Fruit fly (Drosophila melanogaster) whole organism, embryonic: ENCODE measurements around the gene Scm.

Experiments
- ATbp ChIP-seq: fragments of 200-800 bp; sonication (Bioruptor generic); optimal IDR thresholded peaks from 2 replicates; lab custom pipeline; 2017; ENCODE audit warnings: missing biosample characterization, mild to moderate bottlenecking, missing genetic modification characterization, missing genetic modification reagents
- Ada2b ChIP-seq: fragments of 200-800 bp; sonication (Bioruptor generic); IDR thresholded peaks from 2 replicates; pipeline ENCODE4 v1.3.6; 2022; ENCODE audit warnings: missing biosample characterization, missing genetic modification characterization
- Awh ChIP-seq: fragments of 200-800 bp; sonication (Bioruptor generic); IDR thresholded peaks from 2 replicates; pipeline ENCODE4, ENCODE4 v1.3.6; 2022; ENCODE audit warnings: missing biosample characterization, missing genetic modification characterization
- CG10147 ChIP-seq: fragments of 200-800 bp; sonication (Bioruptor generic); optimal IDR thresholded peaks from 2 replicates; lab custom pipeline; 2019; ENCODE audit warnings: missing biosample characterization, mild to moderate bottlenecking, missing genetic modification characterization, moderate library complexity
- CG11398 ChIP-seq: fragments of 200-800 bp; sonication (Bioruptor generic); optimal IDR thresholded peaks from 2 replicates; lab custom pipeline; 2016; ENCODE audit warnings: missing biosample characterization, missing genetic modification characterization
- CG12155 ChIP-seq: fragments of 200-800 bp; sonication (Bioruptor generic); optimal IDR thresholded peaks from 3 replicates; lab custom pipeline; 2016; ENCODE audit warnings: missing biosample characterization, missing genetic modification characterization
- CG12659 ChIP-seq: fragments of 200-800 bp; sonication (Bioruptor generic); optimal IDR thresholded peaks from 3 replicates; lab custom pipeline; 2017; ENCODE audit warnings: mild to moderate bottlenecking, missing biosample characterization, missing genetic modification reagents, missing genetic modification characterization
- CG14050 ChIP-seq: fragments of 200-800 bp; sonication (Bioruptor generic); IDR thresholded peaks from 3 replicates; pipeline ENCODE4 v1.3.6; 2022; ENCODE audit warnings: missing biosample characterization, missing genetic modification characterization
- CG14965 ChIP-seq: fragments of 200-800 bp; sonication (Bioruptor generic); optimal IDR thresholded peaks from 2 replicates; lab custom pipeline; 2016; ENCODE audit warnings: missing biosample characterization, missing genetic modification characterization, borderline replicate concordance
- CG15601 ChIP-seq: fragments of 200-800 bp; sonication (Bioruptor generic); optimal IDR thresholded peaks from 3 replicates; lab custom pipeline; 2019; ENCODE audit warnings: missing biosample characterization, mild to moderate bottlenecking, missing genetic modification characterization, moderate library complexity
- CG16779 ChIP-seq: fragments of 200-800 bp; sonication (Bioruptor generic); IDR thresholded peaks from 2 replicates; pipeline ENCODE4 v1.3.6; 2022; ENCODE audit warnings: missing biosample characterization, missing genetic modification characterization
- CG2202 ChIP-seq: fragments of 200-800 bp; sonication (Bioruptor generic); optimal IDR thresholded peaks from 2 replicates; lab custom pipeline; 2018; ENCODE audit warnings: missing biosample characterization, mild to moderate bottlenecking, missing genetic modification characterization
- CG42726 ChIP-seq: fragments of 200-800 bp; sonication (Bioruptor generic); IDR thresholded peaks from 2 replicates; pipeline ENCODE4 v1.3.6; 2022; ENCODE audit warnings: missing biosample characterization, missing genetic modification characterization; ENCODE audit not compliant: partially characterized antibody
- CG4707 ChIP-seq: fragments of 200-800 bp; sonication (Bioruptor generic); optimal IDR thresholded peaks from 2 replicates; lab custom pipeline; 2018; ENCODE audit warnings: missing biosample characterization, mild to moderate bottlenecking, missing genetic modification characterization, moderate library complexity
- CG4730 ChIP-seq: fragments of 200-800 bp; sonication (Bioruptor generic); IDR thresholded peaks from 2 replicates; pipeline ENCODE4 v1.3.6; 2022; ENCODE audit warnings: missing biosample characterization, missing genetic modification characterization
- CG4854 ChIP-seq: fragments of 200-800 bp; sonication (Bioruptor generic); optimal IDR thresholded peaks from 2 replicates; lab custom pipeline; 2016; ENCODE audit warnings: missing biosample characterization, missing genetic modification characterization, inconsistent platforms
- CG6765 ChIP-seq: fragments of 200-800 bp; sonication (Bioruptor generic); optimal IDR thresholded peaks from 3 replicates; lab custom pipeline; 2017; ENCODE audit warnings: missing biosample characterization, mild to moderate bottlenecking, missing genetic modification characterization
- CG7745 ChIP-seq: fragments of 200-800 bp; sonication (Bioruptor generic); optimal IDR thresholded peaks from 2 replicates; lab custom pipeline; 2018; ENCODE audit warnings: missing biosample characterization, mild to moderate bottlenecking, missing genetic modification characterization, moderate library complexity
- E2f2 ChIP-seq: fragments of 200-800 bp; sonication (Bioruptor generic); IDR thresholded peaks from 2 replicates; pipeline ENCODE4 v1.3.6; 2022; ENCODE audit warnings: missing biosample characterization, missing genetic modification characterization
- HmgD ChIP-seq: fragments of 200-800 bp; sonication (Bioruptor generic); optimal IDR thresholded peaks from 3 replicates; lab custom pipeline; 2016; ENCODE audit warnings: missing biosample characterization, missing genetic modification characterization
- Hr39 ChIP-seq: fragments of >200 bp; optimal IDR thresholded peaks from 2 replicates; lab custom pipeline; 2017
- Lhr ChIP-seq: fragments of 200-800 bp; sonication (Bioruptor generic); optimal IDR thresholded peaks from 3 replicates; lab custom pipeline; 2017; ENCODE audit warnings: mild to moderate bottlenecking, missing biosample characterization, missing genetic modification reagents, missing genetic modification characterization
- Max ChIP-seq: fragments of 200-800 bp; sonication (Bioruptor generic); optimal IDR thresholded peaks from 2 replicates; lab custom pipeline; 2016; ENCODE audit warnings: missing biosample characterization, mild to moderate bottlenecking, missing genetic modification characterization
- NC2α ChIP-seq: fragments of 200-800 bp; sonication (Bioruptor generic); optimal IDR thresholded peaks from 2 replicates; lab custom pipeline; 2016; ENCODE audit warnings: missing biosample characterization, missing genetic modification characterization
- Nf-YA ChIP-seq: fragments of 200-800 bp; sonication (Bioruptor generic); IDR thresholded peaks from 2 replicates; pipeline ENCODE4 v1.3.6; 2022; ENCODE audit warnings: missing biosample characterization, missing genetic modification characterization
- Optix ChIP-seq: fragments of 200-800 bp; sonication (Bioruptor generic); IDR thresholded peaks from 3 replicates; pipeline ENCODE4 v1.3.6; 2022; ENCODE audit warnings: missing biosample characterization, missing genetic modification characterization
- Scr ChIP-seq: fragments of 200-800 bp; sonication (Bioruptor generic); IDR thresholded peaks from 2 replicates; pipeline ENCODE4 v1.3.6; 2022; ENCODE audit warnings: missing biosample characterization, missing genetic modification characterization; ENCODE audit not compliant: partially characterized antibody
- Sin3A ChIP-seq: fragments of >200 bp; optimal IDR thresholded peaks from 2 replicates; lab custom pipeline; 2018
- Usf ChIP-seq: fragments of 200-800 bp; sonication (Bioruptor generic); optimal IDR thresholded peaks from 2 replicates; lab custom pipeline; 2017; ENCODE audit warnings: missing genotype, missing biosample characterization, missing genetic modification characterization
- ase ChIP-seq: fragments of 200-800 bp; sonication (Bioruptor generic); IDR thresholded peaks from 3 replicates; pipeline ENCODE4 v1.3.6; 2022; ENCODE audit warnings: missing biosample characterization, missing genetic modification characterization
- bigmax ChIP-seq: fragments of 200-800 bp; sonication (Bioruptor generic); optimal IDR thresholded peaks from 2 replicates; lab custom pipeline; 2018; ENCODE audit warnings: missing biosample characterization, mild to moderate bottlenecking, missing genetic modification characterization
- cwo ChIP-seq: fragments of 200-800 bp; sonication (Bioruptor generic); optimal IDR thresholded peaks from 3 replicates; lab custom pipeline; 2017; ENCODE audit warnings: missing biosample characterization, missing genetic modification characterization, mild to moderate bottlenecking, moderate library complexity, missing genetic modification reagents
- danr ChIP-seq: fragments of 200-800 bp; sonication (Bioruptor generic); IDR thresholded peaks from 2 replicates; pipeline ENCODE4 v1.3.6; 2022; ENCODE audit warnings: missing biosample characterization, missing genetic modification characterization
- gsb ChIP-seq: fragments of 200-800 bp; sonication (Bioruptor generic); IDR thresholded peaks from 2 replicates; pipeline ENCODE4 v1.3.6; 2022; ENCODE audit warnings: missing biosample characterization, missing genetic modification characterization
- ham ChIP-seq: fragments of 200-800 bp; sonication (Bioruptor generic); IDR thresholded peaks from 2 replicates; pipeline ENCODE4 v1.3.6; 2022; ENCODE audit warnings: missing biosample characterization, missing genetic modification characterization
- lola ChIP-seq, 3 experiments: fragments of >200 bp in 2 of 3; fragments of 200-800 bp in 1 of 3; sonication (Bioruptor generic) in 1 of 3; optimal IDR thresholded peaks; 2 replicates each; lab custom pipeline; 2017 to 2019; ENCODE audit warnings: missing biosample characterization in 3 of 3, missing genetic modification characterization in 3 of 3, mild to moderate bottlenecking in 1 of 3, moderate library complexity in 1 of 3
- mam ChIP-seq: fragments of 200-800 bp; sonication (Bioruptor generic); optimal IDR thresholded peaks from 3 replicates; lab custom pipeline; 2016; ENCODE audit warnings: missing biosample characterization, missing genetic modification characterization
- nmo ChIP-seq: fragments of 200-800 bp; sonication (Bioruptor generic); optimal IDR thresholded peaks from 2 replicates; lab custom pipeline; 2018; ENCODE audit warnings: missing biosample characterization, mild to moderate bottlenecking, missing genetic modification characterization, moderate library complexity
- odd ChIP-seq: fragments of 200-800 bp; sonication (Bioruptor generic); optimal IDR thresholded peaks from 2 replicates; lab custom pipeline; 2017; ENCODE audit warnings: missing biosample characterization, mild to moderate bottlenecking, missing genetic modification characterization
- pb ChIP-seq: fragments of 200-800 bp; sonication (Bioruptor generic); optimal IDR thresholded peaks from 3 replicates; lab custom pipeline; 2016; ENCODE audit warnings: missing biosample characterization, missing genetic modification characterization
- phol ChIP-seq: fragments of 200-800 bp; sonication (Bioruptor generic); optimal IDR thresholded peaks from 3 replicates; lab custom pipeline; 2018; ENCODE audit warnings: missing biosample characterization, mild to moderate bottlenecking, missing genetic modification characterization, moderate library complexity
- schlank ChIP-seq: fragments of 200-800 bp; sonication (Bioruptor generic); optimal IDR thresholded peaks from 2 replicates; lab custom pipeline; 2018; ENCODE audit warnings: missing biosample characterization, mild to moderate bottlenecking, missing genetic modification characterization
- sens ChIP-seq: fragments of 200-800 bp; sonication (Bioruptor generic); peaks from one replicate; lab custom pipeline; 2016; ENCODE audit warnings: missing biosample characterization, missing genetic modification characterization
- sisA ChIP-seq: fragments of 200-800 bp; sonication (Bioruptor generic); IDR thresholded peaks from 2 replicates; pipeline ENCODE4 v1.3.6; 2022; ENCODE audit warnings: missing biosample characterization, missing genetic modification characterization
- so ChIP-seq: fragments of 200-800 bp; sonication (Bioruptor generic); IDR thresholded peaks from 3 replicates; pipeline ENCODE4 v1.3.6; 2022; ENCODE audit warnings: missing biosample characterization, missing genetic modification characterization
- ssp ChIP-seq: fragments of 200-800 bp; sonication (Bioruptor generic); IDR thresholded peaks from 2 replicates; pipeline ENCODE4 v1.3.6; 2022; ENCODE audit warnings: missing biosample characterization, missing genetic modification characterization
- tap ChIP-seq: fragments of 200-800 bp; optimal IDR thresholded peaks from 3 replicates; lab custom pipeline; 2019; ENCODE audit warnings: missing biosample characterization, mild to moderate bottlenecking, missing genetic modification characterization, moderate library complexity
- tgo ChIP-seq: fragments of 200-800 bp; sonication (Bioruptor generic); IDR thresholded peaks from 3 replicates; pipeline ENCODE4 v1.3.6; 2022; ENCODE audit warnings: missing biosample characterization, missing genetic modification characterization
- trem ChIP-seq: fragments of 200-800 bp; optimal IDR thresholded peaks from 3 replicates; lab custom pipeline; 2019; ENCODE audit warnings: missing biosample characterization, mild to moderate bottlenecking, missing genetic modification characterization, moderate library complexity
- usp ChIP-seq: fragments of >200 bp; optimal IDR thresholded peaks from 2 replicates; lab custom pipeline; 2017; ENCODE audit warnings: missing biosample characterization, missing genetic modification characterization
- wor ChIP-seq: fragments of 200-800 bp; sonication (Bioruptor generic); IDR thresholded peaks from 2 replicates; pipeline ENCODE4 v1.3.6; 2022; ENCODE audit warnings: missing biosample characterization, missing genetic modification characterization
- yki ChIP-seq: fragments of >200 bp; optimal IDR thresholded peaks from 3 replicates; lab custom pipeline; 2018

Gene Scm

dm6 chr3R:9590952-9591532 lies 46.4 kb downstream of the Scm start, which contains the start of the genes bocks and CG8312 (continued):
- no peak for TF ChIP-seq CG16779 (GFP tag; lab: Robert Waterston, UW)
- TF ChIP-seq Optix (GFP tag; lab: Robert Waterston, UW), result no peak
- no peak for TF ChIP-seq CG2202
- no peak for TF ChIP-seq sisA (GFP tag; lab: Robert Waterston, UW)
- TF ChIP-seq phol (tag; lab: Kevin White, UChicago), result peak; percentile 80
- TF ChIP-seq CG7745 (tag; lab: Kevin White, UChicago), result no peak
- peak; percentile 21 for TF ChIP-seq CG11398
- no peak for TF ChIP-seq Scr (GFP tag; lab: Robert Waterston, UW)
- peak in 1 of 3 experiments; percentile 30 for TF ChIP-seq lola (GFP tag; optimal IDR thresholded peaks at IDR 0.05; lab: Kevin White, UChicago)
- peak; percentile 23 for TF ChIP-seq cwo
- TF ChIP-seq mam (GFP tag; lab: Kevin White, UChicago), result peak; percentile 65
- TF ChIP-seq CG14965 (GFP tag; lab: Kevin White, UChicago), result no peak
- TF ChIP-seq yki, result no peak
- peak; percentile 3 for TF ChIP-seq CG4854
- TF ChIP-seq wor, result no peak
- TF ChIP-seq ATbp, result no peak
- TF ChIP-seq CG4730 (GFP tag; lab: Robert Waterston, UW), result no peak
- no peak for TF ChIP-seq E2f2 (GFP tag; lab: Robert Waterston, UW)
- no peak for TF ChIP-seq so (GFP tag; lab: Robert Waterston, UW)
- TF ChIP-seq Usf (GFP tag; lab: Kevin White, UChicago), result no peak
- no peak for TF ChIP-seq Hr39 (lab: Kevin White, UChicago)
- peak; percentile 82 for TF ChIP-seq CG15601
- TF ChIP-seq trem (tag; lab: Kevin White, UChicago), result peak; percentile 93
- TF ChIP-seq Max (GFP tag; lab: Kevin White, UChicago), result peak; percentile 76
- peak; percentile 44 for TF ChIP-seq CG12155 (GFP tag; lab: Kevin White, UChicago)
- peak; percentile 89 for TF ChIP-seq CG12659
- TF ChIP-seq tgo (GFP tag; lab: Robert Waterston, UW), result no peak
- TF ChIP-seq Awh (GFP tag; lab: Robert Waterston, UW), result no peak
- peak; percentile 12 for TF ChIP-seq odd (GFP tag; lab: Kevin White, UChicago)
- no peak for TF ChIP-seq danr (GFP tag; lab: Robert Waterston, UW)
- TF ChIP-seq Lhr (GFP tag; lab: Kevin White, UChicago), result peak; percentile 92
- TF ChIP-seq tap (tag; lab: Kevin White, UChicago), result no peak
- TF ChIP-seq CG14050 (GFP tag; lab: Robert Waterston, UW), result no peak
- no peak for TF ChIP-seq gsb (GFP tag; lab: Robert Waterston, UW)
- TF ChIP-seq CG4707 (GFP tag; lab: Kevin White, UChicago), result no peak
- TF ChIP-seq CG10147 (GFP tag; lab: Kevin White, UChicago), result peak; percentile 47
- no peak for TF ChIP-seq ssp (GFP tag; lab: Robert Waterston, UW)
- peak; percentile 88 for TF ChIP-seq sens (GFP tag; lab: Kevin White, UChicago)
- no peak for TF ChIP-seq CG6765
- no peak for TF ChIP-seq usp (GFP tag; lab: Kevin White, UChicago)
- TF ChIP-seq schlank (tag; lab: Kevin White, UChicago), result no peak
- TF ChIP-seq CG42726, result no peak
- TF ChIP-seq NC2α, result no peak
- TF ChIP-seq bigmax (GFP tag; lab: Kevin White, UChicago), result no peak
- TF ChIP-seq pb (GFP tag; lab: Kevin White, UChicago), result no peak
- TF ChIP-seq ham, result no peak
- TF ChIP-seq nmo (GFP tag; lab: Kevin White, UChicago), result peak; percentile 79
- no peak for TF ChIP-seq Ada2b (GFP tag; lab: Robert Waterston, UW)
- TF ChIP-seq Nf-YA (GFP tag; lab: Robert Waterston, UW), result no peak
- TF ChIP-seq Sin3A (lab: Kevin White, UChicago), result peak; percentile 99
- TF ChIP-seq HmgD (GFP tag; lab: Kevin White, UChicago), result peak; percentile 78
- no peak for TF ChIP-seq ase (GFP tag; lab: Robert Waterston, UW)
